Worm (Caenorhabditis elegans) whole organism, late embryonic: Measurements from ENCODE around the gene K12D12.4.

Experiments
- C08G9.2 ChIP-seq: sonication (generic microtip); optimal IDR thresholded peaks from 2 replicates; lab custom pipeline; 2016; ENCODE audit warnings: mild to moderate bottlenecking, missing genetic modification characterization, moderate library complexity, missing compliant biosample characterization
- K02D7.2 ChIP-seq: sonication (generic microtip); optimal IDR thresholded peaks from 2 replicates; lab custom pipeline; 2017; ENCODE audit warnings: mild to moderate bottlenecking, missing genetic modification characterization, missing compliant biosample characterization
- ceh-14 ChIP-seq: sonication (generic microtip); optimal IDR thresholded peaks from 2 replicates; lab custom pipeline; 2016; ENCODE audit warnings: missing genotype, missing genetic modification characterization, missing compliant biosample characterization
- ceh-18 ChIP-seq: sonication (generic microtip); optimal IDR thresholded peaks from 2 replicates; lab custom pipeline; 2016; ENCODE audit warnings: missing genetic modification characterization, missing compliant biosample characterization
- ceh-19 ChIP-seq: fragments of 200-800 bp; sonication (Bioruptor generic); optimal IDR thresholded peaks from 2 replicates; lab custom pipeline; 2018; ENCODE audit warnings: mild to moderate bottlenecking, missing genetic modification characterization, missing compliant biosample characterization
- ceh-2 ChIP-seq: sonication (generic microtip); optimal IDR thresholded peaks from 2 replicates; lab custom pipeline; 2016; ENCODE audit warnings: missing genotype, missing genetic modification characterization, missing compliant biosample characterization
- ceh-22 ChIP-seq: sonication (generic microtip); optimal IDR thresholded peaks from 2 replicates; lab custom pipeline; 2017; ENCODE audit warnings: missing biosample characterization, missing genetic modification characterization
- ceh-24 ChIP-seq: sonication (generic microtip); optimal IDR thresholded peaks from 2 replicates; lab custom pipeline; 2016; ENCODE audit warnings: mild to moderate bottlenecking, missing genetic modification characterization, missing compliant biosample characterization
- ceh-30 ChIP-seq: fragments of 150-350 bp; optimal IDR thresholded peaks from 2 replicates; lab custom pipeline; 2014; ENCODE audit warnings: missing biosample characterization, missing genetic modification characterization
- ceh-9 ChIP-seq: sonication (generic microtip); optimal IDR thresholded peaks from 2 replicates; lab custom pipeline; 2016; ENCODE audit warnings: mild to moderate bottlenecking, missing genetic modification characterization, inconsistent platforms, missing compliant biosample characterization
- che-1 ChIP-seq: sonication (generic microtip); optimal IDR thresholded peaks from 2 replicates; lab custom pipeline; 2016; ENCODE audit warnings: mild to moderate bottlenecking, missing genetic modification characterization, missing compliant biosample characterization
- dve-1 ChIP-seq: sonication (generic microtip); optimal IDR thresholded peaks from 2 replicates; lab custom pipeline; 2017; ENCODE audit warnings: antibody characterized with exemption, mild to moderate bottlenecking, missing genetic modification characterization, missing compliant biosample characterization
- elt-2 ChIP-seq: sonication (generic microtip); optimal IDR thresholded peaks from 2 replicates; lab custom pipeline; 2016; ENCODE audit warnings: missing genetic modification reagents, missing genetic modification characterization, missing compliant biosample characterization
- elt-4 ChIP-seq: sonication (generic microtip); optimal IDR thresholded peaks from 2 replicates; lab custom pipeline; 2016; ENCODE audit warnings: missing genetic modification characterization, missing compliant biosample characterization
- eyg-1 ChIP-seq: sonication (generic microtip); optimal IDR thresholded peaks from 2 replicates; lab custom pipeline; 2016; ENCODE audit warnings: missing genotype, missing genetic modification characterization, missing compliant biosample characterization
- gmeb-2 ChIP-seq: sonication (generic microtip); optimal IDR thresholded peaks from 2 replicates; lab custom pipeline; 2016; ENCODE audit warnings: missing genetic modification characterization, inconsistent platforms, missing compliant biosample characterization
- hlh-8 ChIP-seq: sonication (generic microtip); optimal IDR thresholded peaks from 2 replicates; lab custom pipeline; 2016; ENCODE audit warnings: missing genotype, missing genetic modification characterization, missing compliant biosample characterization
- lin-11 ChIP-seq: fragments of 200-800 bp; sonication (Bioruptor generic); optimal IDR thresholded peaks from 2 replicates; lab custom pipeline; 2018; ENCODE audit warnings: mild to moderate bottlenecking, missing genetic modification characterization, missing compliant biosample characterization
- madf-2 ChIP-seq: sonication (generic microtip); optimal IDR thresholded peaks from 2 replicates; lab custom pipeline; 2017; ENCODE audit warnings: missing genetic modification characterization, missing compliant biosample characterization
- nfya-1 ChIP-seq: sonication (generic microtip); optimal IDR thresholded peaks from 2 replicates; lab custom pipeline; 2017; ENCODE audit warnings: missing genetic modification characterization, mild to moderate bottlenecking, missing compliant biosample characterization, antibody characterized with exemption, moderate library complexity
- nhr-232 ChIP-seq: sonication (generic microtip); optimal IDR thresholded peaks from 2 replicates; lab custom pipeline; 2016; ENCODE audit warnings: missing genetic modification characterization, missing compliant biosample characterization
- odd-2 ChIP-seq: sonication (generic microtip); optimal IDR thresholded peaks from 2 replicates; lab custom pipeline; 2017; ENCODE audit warnings: antibody characterized with exemption, mild to moderate bottlenecking, missing genetic modification characterization, missing compliant biosample characterization
- pha-2 ChIP-seq: sonication (generic microtip); optimal IDR thresholded peaks from 2 replicates; lab custom pipeline; 2017; ENCODE audit warnings: mild to moderate bottlenecking, missing genetic modification characterization, missing compliant biosample characterization
- pha-4 ChIP-seq: fragments of 150-350 bp; optimal IDR thresholded peaks from 2 replicates; lab custom pipeline; 2018; ENCODE audit warnings: missing biosample characterization, missing genetic modification reagents, missing genetic modification characterization
- pqm-1 ChIP-seq: sonication (generic microtip); optimal IDR thresholded peaks from 2 replicates; lab custom pipeline; 2016; ENCODE audit warnings: missing genetic modification characterization, missing compliant biosample characterization
- ref-2 ChIP-seq: sonication (generic microtip); optimal IDR thresholded peaks from 2 replicates; lab custom pipeline; 2016; ENCODE audit warnings: missing genetic modification characterization, missing compliant biosample characterization
- rnt-1 ChIP-seq: sonication (generic microtip); optimal IDR thresholded peaks from 2 replicates; lab custom pipeline; 2016; ENCODE audit warnings: missing genetic modification characterization, missing compliant biosample characterization
- sox-2 ChIP-seq: fragments of 200-800 bp; sonication (Bioruptor generic); IDR thresholded peaks from 2 replicates; pipeline ENCODE4 v1.3.6; 2022; ENCODE audit warnings: missing genetic modification reagents, missing genetic modification characterization, missing compliant biosample characterization
- sox-4 ChIP-seq: sonication (generic microtip); optimal IDR thresholded peaks from 2 replicates; lab custom pipeline; 2017; ENCODE audit warnings: mild to moderate bottlenecking, missing genetic modification characterization, inconsistent platforms, missing compliant biosample characterization
- tbx-2 ChIP-seq: sonication (generic microtip); optimal IDR thresholded peaks from 2 replicates; lab custom pipeline; 2016; ENCODE audit warnings: missing genetic modification characterization, missing compliant biosample characterization
- tbx-7 ChIP-seq: sonication (generic microtip); optimal IDR thresholded peaks from 2 replicates; lab custom pipeline; 2016; ENCODE audit warnings: missing genotype, missing genetic modification characterization, missing compliant biosample characterization
- ttx-3 ChIP-seq: sonication (generic microtip); optimal IDR thresholded peaks from 2 replicates; lab custom pipeline; 2016; ENCODE audit warnings: missing genetic modification reagents, missing genetic modification characterization, missing compliant biosample characterization
- unc-55 ChIP-seq: sonication (generic microtip); optimal IDR thresholded peaks from 2 replicates; lab custom pipeline; 2017; ENCODE audit warnings: missing biosample characterization, missing genetic modification reagents, missing genetic modification characterization

Gene K12D12.4

ce11 chrII:11889420-11890075 is 24.0 kb upstream of the K12D12.4 start (continued):
- TF ChIP-seq ceh-18 (tag; lab: Kevin White, UChicago) (peak; percentile 26), ttx-3 (tag; lab: Kevin White, UChicago) (no peak), pha-4 (tag; lab: Kevin White, UChicago) (no peak), K02D7.2 (tag; lab: Kevin White, UChicago) (no peak), pha-2 (no peak), ref-2 (tag; lab: Kevin White, UChicago) (peak; percentile 54), nfya-1 (tag; lab: Kevin White, UChicago) (peak; percentile 28)

- no peak for TF ChIP-seq ceh-19 (GFP tag; lab: Kevin White, UChicago)
- no peak for TF ChIP-seq elt-2 (tag; lab: Kevin White, UChicago)
- TF ChIP-seq elt-4, result no peak
- TF ChIP-seq pqm-1 (tag; lab: Kevin White, UChicago), result no peak
- TF ChIP-seq pha-4 (tag; lab: Kevin White, UChicago), result no peak
- TF ChIP-seq ceh-30 (tag; lab: Kevin White, UChicago), result no peak
- TF ChIP-seq ref-2 (tag; lab: Kevin White, UChicago), result no peak
- TF ChIP-seq madf-2 (tag; lab: Kevin White, UChicago), result no peak
- no peak for TF ChIP-seq sox-4 (tag; lab: Kevin White, UChicago)
- no peak for TF ChIP-seq eyg-1 (tag; lab: Kevin White, UChicago)
- no peak for TF ChIP-seq pha-2
- no peak for TF ChIP-seq lin-11
- no peak for TF ChIP-seq gmeb-2 (tag; lab: Kevin White, UChicago)
- TF ChIP-seq odd-2 (tag; lab: Kevin White, UChicago), result no peak
These were observed 22.6 kb upstream of the K12D12.4 start for ce11 chrII:11888150-11888549.

ce11 chrII:11887724-11888123 is 22.2 kb upstream of the K12D12.4 start:
- no peak for TF ChIP-seq rnt-1 (tag; lab: Kevin White, UChicago)
- peak; percentile 30 for TF ChIP-seq tbx-2

- TF ChIP-seq che-1 (tag; lab: Kevin White, UChicago) (no peak), sox-4 (tag; lab: Kevin White, UChicago) (no peak), ceh-19 (GFP tag; lab: Kevin White, UChicago) (no peak), pha-2 (no peak), tbx-7 (tag; lab: Kevin White, UChicago) (no peak), pqm-1 (tag; lab: Kevin White, UChicago) (no peak), madf-2 (tag; lab: Kevin White, UChicago) (no peak)
These were observed 18.1 kb upstream of the K12D12.4 start, which contains the start of gene ZK930.6 for ce11 chrII:11883648-11884047. Gene ZK930.6 (plus strand): TSS chrII:11883948.

- TF ChIP-seq ceh-9 (tag; lab: Kevin White, UChicago), result no peak
- peak; percentile 0 for TF ChIP-seq elt-2 (tag; lab: Kevin White, UChicago)
These were observed 15.2 kb upstream of the K12D12.4 start for ce11 chrII:11880456-11881353.

- TF ChIP-seq hlh-8 (no peak), gmeb-2 (tag; lab: Kevin White, UChicago) (no peak), madf-2 (tag; lab: Kevin White, UChicago) (no peak), ceh-2 (tag; lab: Kevin White, UChicago) (no peak), lin-11 (no peak), C08G9.2 (tag; lab: Kevin White, UChicago) (no peak), ceh-14 (tag; lab: Kevin White, UChicago) (no peak), pha-4 (tag; lab: Kevin White, UChicago) (no peak), unc-55 (GFP tag; lab: Kevin White, UChicago) (no peak), elt-4 (no peak), dve-1 (tag; lab: Kevin White, UChicago) (no peak), ceh-22 (tag; lab: Kevin White, UChicago) (no peak), sox-4 (tag; lab: Kevin White, UChicago) (no peak), nhr-232 (no peak), sox-2 (GFP tag; lab: Robert Waterston, UW) (no peak), ceh-24 (tag; lab: Kevin White, UChicago) (no peak)
These were observed 14.2 kb upstream of the K12D12.4 start for ce11 chrII:11879784-11880183.
